Worm (Caenorhabditis elegans) whole organism, late embryonic: Measurements from ENCODE around the gene H23N18.6.

ENCODE experiments used
- C08G9.2 ChIP-seq: sonication (generic microtip); optimal IDR thresholded peaks from 2 replicates; lab custom pipeline; 2016; ENCODE audit warnings: mild to moderate bottlenecking, missing genetic modification characterization, moderate library complexity, missing compliant biosample characterization
- F13H6.1 ChIP-seq: sonication (generic microtip); optimal IDR thresholded peaks from 2 replicates; lab custom pipeline; 2016; ENCODE audit warnings: missing genetic modification characterization, missing compliant biosample characterization
- K02D7.2 ChIP-seq: sonication (generic microtip); optimal IDR thresholded peaks from 2 replicates; lab custom pipeline; 2017; ENCODE audit warnings: mild to moderate bottlenecking, missing genetic modification characterization, missing compliant biosample characterization
- Y22D7AL.16 ChIP-seq: sonication (generic microtip); optimal IDR thresholded peaks from 2 replicates; lab custom pipeline; 2016; ENCODE audit warnings: missing genetic modification characterization, missing compliant biosample characterization
- ahr-1 ChIP-seq: sonication (generic microtip); optimal IDR thresholded peaks from 2 replicates; lab custom pipeline; 2016; ENCODE audit warnings: missing genetic modification characterization, missing compliant biosample characterization
- ceh-18 ChIP-seq: sonication (generic microtip); optimal IDR thresholded peaks from 2 replicates; lab custom pipeline; 2016; ENCODE audit warnings: missing genetic modification characterization, missing compliant biosample characterization
- ceh-19 ChIP-seq: fragments of 200-800 bp; sonication (Bioruptor generic); optimal IDR thresholded peaks from 2 replicates; lab custom pipeline; 2018; ENCODE audit warnings: mild to moderate bottlenecking, missing genetic modification characterization, missing compliant biosample characterization
- ceh-22 ChIP-seq: sonication (generic microtip); optimal IDR thresholded peaks from 2 replicates; lab custom pipeline; 2017; ENCODE audit warnings: missing biosample characterization, missing genetic modification characterization
- ceh-24 ChIP-seq: sonication (generic microtip); optimal IDR thresholded peaks from 2 replicates; lab custom pipeline; 2016; ENCODE audit warnings: mild to moderate bottlenecking, missing genetic modification characterization, missing compliant biosample characterization
- ceh-30 ChIP-seq: fragments of 150-350 bp; optimal IDR thresholded peaks from 2 replicates; lab custom pipeline; 2014; ENCODE audit warnings: missing biosample characterization, missing genetic modification characterization
- ceh-34 ChIP-seq: sonication (generic microtip); optimal IDR thresholded peaks from 2 replicates; lab custom pipeline; 2016; ENCODE audit warnings: mild to moderate bottlenecking, missing genetic modification characterization, missing compliant biosample characterization
- ceh-45 ChIP-seq: fragments of 200-800 bp; sonication (Bioruptor generic); IDR thresholded peaks from 2 replicates; pipeline ENCODE4 v1.3.6; 2022; ENCODE audit warnings: missing genetic modification reagents, missing genetic modification characterization, missing compliant biosample characterization
- ceh-48 ChIP-seq: sonication (generic microtip); optimal IDR thresholded peaks from 2 replicates; lab custom pipeline; 2016; ENCODE audit warnings: missing genetic modification characterization, inconsistent platforms, missing compliant biosample characterization
- ceh-6 ChIP-seq: fragments of 200-800 bp; sonication (Bioruptor generic); optimal IDR thresholded peaks from 2 replicates; lab custom pipeline; 2018; ENCODE audit warnings: mild to moderate bottlenecking, missing genetic modification characterization, missing compliant biosample characterization
- che-1 ChIP-seq: sonication (generic microtip); optimal IDR thresholded peaks from 2 replicates; lab custom pipeline; 2016; ENCODE audit warnings: mild to moderate bottlenecking, missing genetic modification characterization, missing compliant biosample characterization
- dmd-4 ChIP-seq: sonication (generic microtip); optimal IDR thresholded peaks from 2 replicates; lab custom pipeline; 2016; ENCODE audit warnings: borderline replicate concordance, missing genetic modification characterization, missing compliant biosample characterization
- dve-1 ChIP-seq: sonication (generic microtip); optimal IDR thresholded peaks from 2 replicates; lab custom pipeline; 2017; ENCODE audit warnings: antibody characterized with exemption, mild to moderate bottlenecking, missing genetic modification characterization, missing compliant biosample characterization
- elt-4 ChIP-seq: sonication (generic microtip); optimal IDR thresholded peaks from 2 replicates; lab custom pipeline; 2016; ENCODE audit warnings: missing genetic modification characterization, missing compliant biosample characterization
- eyg-1 ChIP-seq: sonication (generic microtip); optimal IDR thresholded peaks from 2 replicates; lab custom pipeline; 2016; ENCODE audit warnings: missing genotype, missing genetic modification characterization, missing compliant biosample characterization
- fax-1 ChIP-seq: sonication (generic microtip); optimal IDR thresholded peaks from 2 replicates; lab custom pipeline; 2016; ENCODE audit warnings: missing genotype, missing genetic modification characterization, missing compliant biosample characterization
- gmeb-2 ChIP-seq: sonication (generic microtip); optimal IDR thresholded peaks from 2 replicates; lab custom pipeline; 2016; ENCODE audit warnings: missing genetic modification characterization, inconsistent platforms, missing compliant biosample characterization
- hlh-30 ChIP-seq: sonication (generic microtip); optimal IDR thresholded peaks from 2 replicates; lab custom pipeline; 2017; ENCODE audit warnings: antibody characterized with exemption, missing genetic modification characterization, missing compliant biosample characterization; ENCODE audit not compliant: insufficient read depth
- lim-6 ChIP-seq: sonication (generic microtip); optimal IDR thresholded peaks from 2 replicates; lab custom pipeline; 2016; ENCODE audit warnings: missing genetic modification characterization, missing compliant biosample characterization
- madf-2 ChIP-seq: sonication (generic microtip); optimal IDR thresholded peaks from 2 replicates; lab custom pipeline; 2017; ENCODE audit warnings: missing genetic modification characterization, missing compliant biosample characterization
- nfya-1 ChIP-seq: sonication (generic microtip); optimal IDR thresholded peaks from 2 replicates; lab custom pipeline; 2017; ENCODE audit warnings: missing genetic modification characterization, mild to moderate bottlenecking, missing compliant biosample characterization, antibody characterized with exemption, moderate library complexity
- odd-2 ChIP-seq: sonication (generic microtip); optimal IDR thresholded peaks from 2 replicates; lab custom pipeline; 2017; ENCODE audit warnings: antibody characterized with exemption, mild to moderate bottlenecking, missing genetic modification characterization, missing compliant biosample characterization
- pag-3 ChIP-seq: sonication (generic microtip); optimal IDR thresholded peaks from 2 replicates; lab custom pipeline; 2016; ENCODE audit warnings: missing compliant biosample characterization, missing genetic modification characterization, borderline replicate concordance
- pax-1 ChIP-seq: fragments of 150-350 bp; optimal IDR thresholded peaks from 2 replicates; lab custom pipeline; 2014; ENCODE audit warnings: missing biosample characterization, missing genetic modification characterization
- pha-2 ChIP-seq: sonication (generic microtip); optimal IDR thresholded peaks from 2 replicates; lab custom pipeline; 2017; ENCODE audit warnings: mild to moderate bottlenecking, missing genetic modification characterization, missing compliant biosample characterization
- pha-4 ChIP-seq: fragments of 150-350 bp; optimal IDR thresholded peaks from 2 replicates; lab custom pipeline; 2018; ENCODE audit warnings: missing biosample characterization, missing genetic modification reagents, missing genetic modification characterization
- pros-1 ChIP-seq: fragments of 150-350 bp; optimal IDR thresholded peaks from 2 replicates; lab custom pipeline; 2014; ENCODE audit warnings: missing biosample characterization, missing genetic modification reagents, missing genetic modification characterization
- rnt-1 ChIP-seq: sonication (generic microtip); optimal IDR thresholded peaks from 2 replicates; lab custom pipeline; 2016; ENCODE audit warnings: missing genetic modification characterization, missing compliant biosample characterization
- tbx-7 ChIP-seq: sonication (generic microtip); optimal IDR thresholded peaks from 2 replicates; lab custom pipeline; 2016; ENCODE audit warnings: missing genotype, missing genetic modification characterization, missing compliant biosample characterization
- unc-55 ChIP-seq: sonication (generic microtip); optimal IDR thresholded peaks from 2 replicates; lab custom pipeline; 2017; ENCODE audit warnings: missing biosample characterization, missing genetic modification reagents, missing genetic modification characterization
- unc-86 ChIP-seq: sonication (generic microtip); optimal IDR thresholded peaks from 2 replicates; lab custom pipeline; 2016; ENCODE audit warnings: missing genetic modification characterization, missing compliant biosample characterization
- zip-5 ChIP-seq: sonication (generic microtip); optimal IDR thresholded peaks from 2 replicates; lab custom pipeline; 2016; ENCODE audit warnings: missing genetic modification characterization, missing compliant biosample characterization

Gene H23N18.6

ce11 chrV:4933268-4933667 is 18.4 kb upstream of the H23N18.6 start:
- TF ChIP-seq rnt-1 (tag; lab: Kevin White, UChicago) (no peak), ceh-30 (no peak), fax-1 (tag; lab: Kevin White, UChicago) (no peak), hlh-30 (no peak), che-1 (tag; lab: Kevin White, UChicago) (no peak), pag-3 (tag; lab: Kevin White, UChicago) (no peak), ahr-1 (tag; lab: Kevin White, UChicago) (no peak), K02D7.2 (tag; lab: Kevin White, UChicago) (no peak), ceh-24 (tag; lab: Kevin White, UChicago) (no peak), nfya-1 (tag; lab: Kevin White, UChicago) (no peak), F13H6.1 (tag; lab: Kevin White, UChicago) (no peak), odd-2 (tag; lab: Kevin White, UChicago) (no peak), Y22D7AL.16 (tag; lab: Kevin White, UChicago) (no peak), eyg-1 (tag; lab: Kevin White, UChicago) (no peak), madf-2 (tag; lab: Kevin White, UChicago) (no peak), ceh-18 (tag; lab: Kevin White, UChicago) (no peak), tbx-7 (no peak), ceh-34 (tag; lab: Kevin White, UChicago) (no peak)

ce11 chrV:4932814-4933213 is 17.9 kb upstream of the H23N18.6 start, which contains the start of gene C02E7.10:
TSS of gene C02E7.10 (minus strand) at chrV:4933045.
- TF ChIP-seq pag-3 (tag; lab: Kevin White, UChicago) (no peak), ceh-19 (GFP tag; lab: Kevin White, UChicago) (no peak), ceh-45 (no peak), dmd-4 (no peak), unc-55 (GFP tag; lab: Kevin White, UChicago) (no peak), lim-6 (tag; lab: Kevin White, UChicago) (no peak)
- TF ChIP-seq, all 69 proteins: peak for 0

ce11 chrV:4929842-4930241 is 15.0 kb upstream of the H23N18.6 start, which contains the start of gene str-205:
TSS of gene str-205 (minus strand) at chrV:4929942.
- TF ChIP-seq madf-2 (tag; lab: Kevin White, UChicago) (no peak), ceh-24 (tag; lab: Kevin White, UChicago) (no peak), C08G9.2 (tag; lab: Kevin White, UChicago) (no peak)
- TF ChIP-seq, all 69 proteins: peak for 0

ce11 chrV:4926371-4926770 is 11.5 kb upstream of the H23N18.6 start, which contains the start of gene srh-21:
TSS of gene srh-21 (plus strand) at chrV:4926671.
- TF ChIP-seq nfya-1 (tag; lab: Kevin White, UChicago) (no peak), ceh-24 (tag; lab: Kevin White, UChicago) (no peak), F13H6.1 (tag; lab: Kevin White, UChicago) (no peak), Y22D7AL.16 (tag; lab: Kevin White, UChicago) (no peak), zip-5 (no peak), pha-2 (tag; lab: Kevin White, UChicago) (no peak), pax-1 (tag; lab: Kevin White, UChicago) (no peak), ceh-45 (no peak), lim-6 (tag; lab: Kevin White, UChicago) (no peak), ceh-6 (GFP tag; lab: Kevin White, UChicago) (no peak), dve-1 (tag; lab: Kevin White, UChicago) (no peak), ceh-22 (tag; lab: Kevin White, UChicago) (no peak), unc-86 (no peak), ceh-48 (tag; lab: Kevin White, UChicago) (no peak), ceh-18 (tag; lab: Kevin White, UChicago) (no peak), elt-4 (no peak), gmeb-2 (no peak), pha-4 (no peak), pros-1 (tag; lab: Kevin White, UChicago) (no peak), C08G9.2 (tag; lab: Kevin White, UChicago) (no peak)
